Worm (Caenorhabditis elegans) whole organism, L4/young adult: Measurements from ENCODE around the gene dsh-2.
A peak's percentile ranks its signal among the peaks of the same experiment; 100 is the strongest.

Experiments
- W03F9.2 ChIP-seq: fragments of 150-350 bp; optimal IDR thresholded peaks from 2 replicates; lab custom pipeline; 2014; ENCODE audit warnings: missing biosample characterization, missing genetic modification characterization
- dao-5 ChIP-seq: sonication (generic microtip); optimal IDR thresholded peaks from 2 replicates; lab custom pipeline; 2016; ENCODE audit warnings: missing genotype, missing genetic modification characterization, moderate library complexity, missing compliant biosample characterization
- him-1 ChIP-seq: sonication (generic microtip); optimal IDR thresholded peaks from 2 replicates; lab custom pipeline; 2016; ENCODE audit warnings: missing genotype, missing genetic modification reagents, missing genetic modification characterization, missing compliant biosample characterization

ce11 chrII:5032669-5033068, 48.3 kb downstream of the dsh-2 start:
- TF ChIP-seq him-1 (peak; percentile 54), dao-5 (tag; lab: Kevin White, UChicago) (peak; percentile 59), W03F9.2 (tag; lab: Kevin White, UChicago) (no peak)
